Worm (Caenorhabditis elegans) whole organism, early embryonic: ENCODE results near the gene Y48C3A.12.

Experiments
- B0310.2 ChIP-seq: sonication (generic microtip); optimal IDR thresholded peaks from 2 replicates; lab custom pipeline; 2016; ENCODE audit warnings: mild to moderate bottlenecking, missing genetic modification characterization, missing compliant biosample characterization
- F13C5.2 ChIP-seq: sonication (generic microtip); optimal IDR thresholded peaks from 2 replicates; lab custom pipeline; 2017; ENCODE audit warnings: mild to moderate bottlenecking, missing genetic modification characterization, inconsistent platforms, missing compliant biosample characterization
- aly-1 ChIP-seq: sonication (generic microtip); optimal IDR thresholded peaks from 2 replicates; lab custom pipeline; 2016; ENCODE audit warnings: missing genetic modification characterization, missing compliant biosample characterization
- ama-1 ChIP-seq: fragments of 150-350 bp; optimal IDR thresholded peaks from 2 replicates; lab custom pipeline; 2014
- ceh-13 ChIP-seq: fragments of 200-800 bp; sonication (Bioruptor generic); optimal IDR thresholded peaks from 2 replicates; lab custom pipeline; 2018; ENCODE audit warnings: mild to moderate bottlenecking, missing genetic modification characterization, missing compliant biosample characterization
- ceh-36 ChIP-seq: sonication (generic microtip); optimal IDR thresholded peaks from 2 replicates; lab custom pipeline; 2016; ENCODE audit warnings: missing genetic modification characterization, inconsistent platforms, missing compliant biosample characterization
- ets-7 ChIP-seq: sonication (generic microtip); optimal IDR thresholded peaks from 2 replicates; lab custom pipeline; 2016; ENCODE audit warnings: missing genotype, missing genetic modification characterization, missing compliant biosample characterization
- flt-1 ChIP-seq: fragments of 200-800 bp; sonication (Bioruptor generic); IDR thresholded peaks from 2 replicates; pipeline ENCODE4 v1.3.6; 2022; ENCODE audit warnings: missing genetic modification characterization, missing compliant biosample characterization
- hmbx-1 ChIP-seq: sonication (generic microtip); optimal IDR thresholded peaks from 2 replicates; lab custom pipeline; 2016; ENCODE audit warnings: mild to moderate bottlenecking, missing genetic modification characterization, missing compliant biosample characterization
- hmg-4 ChIP-seq: fragments of 200-800 bp; sonication (Bioruptor generic); optimal IDR thresholded peaks from 2 replicates; lab custom pipeline; 2018; ENCODE audit warnings: mild to moderate bottlenecking, missing genetic modification characterization, missing compliant biosample characterization
- hnd-1 ChIP-seq: sonication (generic microtip); optimal IDR thresholded peaks from 2 replicates; lab custom pipeline; 2016; ENCODE audit warnings: missing genetic modification characterization, missing compliant biosample characterization
- pes-1 ChIP-seq: fragments of 200-800 bp; sonication (Bioruptor generic); IDR thresholded peaks from 2 replicates; pipeline ENCODE4 v1.3.6; 2022; ENCODE audit warnings: missing genetic modification reagents, missing genetic modification characterization, missing compliant biosample characterization
- scrt-1 ChIP-seq: fragments of 200-800 bp; sonication (Bioruptor generic); IDR thresholded peaks from 2 replicates; pipeline ENCODE4 v1.3.6; 2022; ENCODE audit warnings: missing genetic modification characterization, missing compliant biosample characterization
- sea-1 ChIP-seq: fragments of 200-800 bp; sonication (Bioruptor generic); conservative IDR thresholded peaks from 2 replicates; pipeline ENCODE4 v1.3.6; 2022; ENCODE audit warnings: missing genetic modification characterization, missing compliant biosample characterization
- tbx-11 ChIP-seq: fragments of 200-800 bp; sonication (Bioruptor generic); IDR thresholded peaks from 2 replicates; pipeline ENCODE4 v1.3.6; 2022; ENCODE audit warnings: missing genetic modification characterization, missing compliant biosample characterization
- tbx-37 ChIP-seq: fragments of 200-800 bp; sonication (Bioruptor generic); conservative IDR thresholded peaks from 2 replicates; pipeline ENCODE4 v1.3.6; 2022; ENCODE audit warnings: missing genetic modification reagents, missing genetic modification characterization, missing compliant biosample characterization
- tra-4 ChIP-seq: sonication (generic microtip); optimal IDR thresholded peaks from 2 replicates; lab custom pipeline; 2017; ENCODE audit warnings: missing genetic modification characterization, missing compliant biosample characterization

The Y48C3A.12 gene

ce11 chrII:13376112-13376511 lies at the start of gene Y48C3A.12:
TSS of gene Y48C3A.12 (plus strand) at chrII:13376412.
- TF ChIP-seq scrt-1 (GFP tag; lab: Robert Waterston, UW) (no peak), B0310.2 (tag; lab: Kevin White, UChicago) (no peak), tbx-11 (GFP tag; lab: Robert Waterston, UW) (no peak), ets-7 (no peak), tra-4 (tag; lab: Kevin White, UChicago) (no peak), F13C5.2 (tag; lab: Kevin White, UChicago) (no peak), flt-1 (GFP tag; lab: Robert Waterston, UW) (no peak), hmbx-1 (tag; lab: Kevin White, UChicago) (no peak), sea-1 (GFP tag; lab: Robert Waterston, UW) (no peak), pes-1 (GFP tag; lab: Robert Waterston, UW) (no peak), hmg-4 (GFP tag; lab: Kevin White, UChicago) (no peak), ceh-13 (GFP tag; lab: Kevin White, UChicago) (no peak), hnd-1 (tag; lab: Kevin White, UChicago) (no peak)

ce11 chrII:13326478-13326877 lies 49.7 kb upstream of the Y48C3A.12 start:
- no peak for TF ChIP-seq hnd-1 (tag; lab: Kevin White, UChicago)
- TF ChIP-seq ceh-13 (GFP tag; lab: Kevin White, UChicago), result no peak
- TF ChIP-seq flt-1 (GFP tag; lab: Robert Waterston, UW), result no peak
- no peak for TF ChIP-seq tra-4 (tag; lab: Kevin White, UChicago)
- no peak for TF ChIP-seq ceh-36 (tag; lab: Kevin White, UChicago)
- no peak for TF ChIP-seq sea-1 (GFP tag; lab: Robert Waterston, UW)
- TF ChIP-seq ama-1 (lab: Kevin White, UChicago), result no peak
- TF ChIP-seq hmg-4 (GFP tag; lab: Kevin White, UChicago), result no peak
- no peak for TF ChIP-seq tbx-37 (GFP tag; lab: Robert Waterston, UW)
- no peak for TF ChIP-seq hmbx-1 (tag; lab: Kevin White, UChicago)
- no peak for TF ChIP-seq ets-7
- TF ChIP-seq scrt-1 (GFP tag; lab: Robert Waterston, UW), result no peak
- no peak for TF ChIP-seq aly-1

- TF ChIP-seq hnd-1 (tag; lab: Kevin White, UChicago) (no peak), flt-1 (GFP tag; lab: Robert Waterston, UW) (no peak), scrt-1 (GFP tag; lab: Robert Waterston, UW) (no peak), tbx-37 (GFP tag; lab: Robert Waterston, UW) (no peak), hmg-4 (GFP tag; lab: Kevin White, UChicago) (no peak), B0310.2 (tag; lab: Kevin White, UChicago) (no peak), ama-1 (lab: Kevin White, UChicago) (no peak), tra-4 (tag; lab: Kevin White, UChicago) (no peak), ets-7 (no peak), ceh-13 (GFP tag; lab: Kevin White, UChicago) (no peak), aly-1 (no peak), pes-1 (GFP tag; lab: Robert Waterston, UW) (no peak), sea-1 (GFP tag; lab: Robert Waterston, UW) (no peak), F13C5.2 (tag; lab: Kevin White, UChicago) (no peak), ceh-36 (tag; lab: Kevin White, UChicago) (no peak), tbx-11 (GFP tag; lab: Robert Waterston, UW) (no peak), hmbx-1 (tag; lab: Kevin White, UChicago) (no peak)
Observed at ce11 chrII:13330359-13330758, 45.9 kb upstream of the Y48C3A.12 start, which contains the start of gene sam-10. TSS of gene sam-10 (minus strand) at chrII:13330525.

- no peak for TF ChIP-seq scrt-1 (GFP tag; lab: Robert Waterston, UW)
- no peak for TF ChIP-seq F13C5.2 (tag; lab: Kevin White, UChicago)
Observed at ce11 chrII:13333103-13333764, 43.0 kb upstream of the Y48C3A.12 start.

ce11 chrII:13334966-13335698 lies 41.1 kb upstream of the Y48C3A.12 start:
- no peak for TF ChIP-seq aly-1
- TF ChIP-seq flt-1 (GFP tag; lab: Robert Waterston, UW), result peak; percentile 9; the same call in 1 of the 2 replicates
- TF ChIP-seq pes-1 (GFP tag; lab: Robert Waterston, UW), result no peak
- TF ChIP-seq tbx-37 (GFP tag; lab: Robert Waterston, UW), result no peak; the same call in 1 of the 2 replicates
- TF ChIP-seq tbx-11 (GFP tag; lab: Robert Waterston, UW), result peak; percentile 20; the same call in 1 of the 2 replicates
- peak; percentile 8 for TF ChIP-seq ceh-13 (GFP tag; lab: Kevin White, UChicago)
- peak; percentile 8 for TF ChIP-seq ets-7
- TF ChIP-seq hmbx-1 (tag; lab: Kevin White, UChicago), result no peak
- no peak for TF ChIP-seq ama-1 (lab: Kevin White, UChicago)
- peak; percentile 45 for TF ChIP-seq F13C5.2 (tag; lab: Kevin White, UChicago)
- no peak for TF ChIP-seq tra-4 (tag; lab: Kevin White, UChicago)
- no peak for TF ChIP-seq scrt-1 (GFP tag; lab: Robert Waterston, UW)
- no peak; the same call in 1 of the 2 replicates for TF ChIP-seq sea-1 (GFP tag; lab: Robert Waterston, UW)
- TF ChIP-seq ceh-36 (tag; lab: Kevin White, UChicago), result no peak
- TF ChIP-seq hnd-1 (tag; lab: Kevin White, UChicago), result no peak
- peak; percentile 71 for TF ChIP-seq B0310.2 (tag; lab: Kevin White, UChicago)
- peak; percentile 81 for TF ChIP-seq hmg-4 (GFP tag; lab: Kevin White, UChicago)

ce11 chrII:13337959-13338358 lies 38.3 kb upstream of the Y48C3A.12 start, which contains the start of gene mrpl-20:
TSS of gene mrpl-20 (plus strand) at chrII:13338281.
- TF ChIP-seq F13C5.2 (tag; lab: Kevin White, UChicago), result no peak
- no peak for TF ChIP-seq sea-1 (GFP tag; lab: Robert Waterston, UW)
- TF ChIP-seq scrt-1 (GFP tag; lab: Robert Waterston, UW), result no peak
- no peak for TF ChIP-seq hmg-4 (GFP tag; lab: Kevin White, UChicago)
- TF ChIP-seq flt-1 (GFP tag; lab: Robert Waterston, UW), result no peak
- no peak for TF ChIP-seq aly-1
- TF ChIP-seq hnd-1 (tag; lab: Kevin White, UChicago), result no peak
- no peak for TF ChIP-seq B0310.2 (tag; lab: Kevin White, UChicago)
- TF ChIP-seq hmbx-1 (tag; lab: Kevin White, UChicago), result no peak
- no peak for TF ChIP-seq tbx-11 (GFP tag; lab: Robert Waterston, UW)
- no peak for TF ChIP-seq tra-4 (tag; lab: Kevin White, UChicago)
- TF ChIP-seq ets-7, result no peak
